Worm (Caenorhabditis elegans): Measurements from ENCODE around the gene F17C11.26.
A peak's percentile ranks its signal among the peaks of the same experiment; 100 is the strongest.

DNA sequence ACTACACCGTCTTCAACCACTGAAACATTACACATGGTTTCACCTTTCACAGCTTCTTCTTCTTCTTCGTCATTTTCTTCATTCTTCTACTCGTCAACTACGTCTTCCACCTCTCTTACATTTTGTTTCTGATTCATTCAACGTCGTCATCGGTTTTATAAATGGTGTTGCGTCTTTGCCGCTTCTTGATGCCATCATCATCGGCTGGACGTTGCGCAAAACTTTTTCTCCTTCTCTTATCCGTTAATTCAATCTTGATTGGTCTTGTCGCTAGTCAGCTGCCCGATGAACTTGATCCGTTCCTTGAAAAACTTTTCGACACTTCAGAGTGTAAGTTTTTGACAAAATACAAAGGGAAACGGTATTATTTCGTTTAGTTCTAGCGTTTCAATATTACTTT, 42.6 kb upstream of the F17C11.26 start:
- TF ChIP-seq ztf-11 (tag; optimal IDR thresholded peaks at IDR 0.05) (no peak), nhr-28 (tag; optimal IDR thresholded peaks at IDR 0.05) (no peak), pha-4 (tag; optimal IDR thresholded peaks at IDR 0.05) (no peak), nhr-237 (tag; optimal IDR thresholded peaks at IDR 0.05) (no peak), sptf-1 (tag; optimal IDR thresholded peaks at IDR 0.05) (no peak), nhr-76 (tag; optimal IDR thresholded peaks at IDR 0.05) (no peak), mab-5 (tag; optimal IDR thresholded peaks at IDR 0.05) (no peak), unc-62 (GFP tag; optimal IDR thresholded peaks at IDR 0.05) (no peak), ham-2 (GFP tag; optimal IDR thresholded peaks at IDR 0.05) (no peak), elt-1 (tag; optimal IDR thresholded peaks at IDR 0.05; ENCODE audit: borderline replicate concordance, insufficient read depth) (peak; percentile 64)
